Fruit fly (Drosophila melanogaster) whole organism, wandering third instar larva: ENCODE data around the gene RpS4.

Experiments
- Abd-B ChIP-seq: fragments of >200 bp; optimal IDR thresholded peaks from 2 replicates; lab custom pipeline; 2017; ENCODE audit warnings: missing biosample characterization, missing genetic modification characterization
- CG32264 ChIP-seq: fragments of 200-800 bp; sonication (Bioruptor generic); optimal IDR thresholded peaks from 2 replicates; lab custom pipeline; 2016; ENCODE audit warnings: missing biosample characterization, missing genetic modification characterization
- Dif ChIP-seq: fragments of 200-275, 200-300 bp; sonication (Bioruptor generic); optimal IDR thresholded peaks from 2 replicates; lab custom pipeline; 2018; ENCODE audit warnings: missing biosample characterization, missing genetic modification characterization; ENCODE audit not compliant: partially characterized antibody
- HLH106 ChIP-seq: fragments of 200-800 bp; optimal IDR thresholded peaks from 3 replicates; lab custom pipeline; 2019; ENCODE audit warnings: missing biosample characterization, mild to moderate bottlenecking, missing genetic modification characterization, moderate library complexity
- Hr78 ChIP-seq: fragments of >200 bp; optimal IDR thresholded peaks from 2 replicates; lab custom pipeline; 2017; ENCODE audit warnings: missing biosample characterization, missing genetic modification characterization
- Hr83 ChIP-seq: fragments of 200-300 bp; sonication (Bioruptor generic); optimal IDR thresholded peaks from 2 replicates; lab custom pipeline; 2016; ENCODE audit warnings: missing biosample characterization, mild to moderate bottlenecking, missing genetic modification characterization, moderate library complexity; ENCODE audit not compliant: poor library complexity, severe bottlenecking
- Jra ChIP-seq: sonication (Bioruptor generic); optimal IDR thresholded peaks from 2 replicates; lab custom pipeline; 2016; ENCODE audit warnings: missing biosample characterization, missing genetic modification characterization
- N ChIP-seq: fragments of >200 bp; optimal IDR thresholded peaks from 2 replicates; lab custom pipeline; 2018; ENCODE audit warnings: missing biosample characterization, missing external identifiers, missing genetic modification characterization
- OdsH ChIP-seq: fragments of 200-800 bp; sonication (Bioruptor generic); optimal IDR thresholded peaks from 2 replicates; lab custom pipeline; 2016; ENCODE audit warnings: missing biosample characterization, mild to moderate bottlenecking, missing genetic modification characterization
- Rel ChIP-seq, 2 experiments: fragments of 200-800 bp; sonication (Bioruptor generic) in 1 of 2; optimal IDR thresholded peaks; 2 replicates in 1 of 2; 3 replicates in 1 of 2; lab custom pipeline; 2016 to 2019; ENCODE audit warnings: mild to moderate bottlenecking in 2 of 2, missing biosample characterization in 2 of 2, missing genetic modification characterization in 2 of 2, moderate library complexity in 1 of 2
- Sp1 ChIP-seq: fragments of 200-800 bp; sonication (Bioruptor generic); optimal IDR thresholded peaks from 3 replicates; lab custom pipeline; 2019; ENCODE audit warnings: missing biosample characterization, mild to moderate bottlenecking, missing genetic modification characterization, moderate library complexity
- Vsx2 ChIP-seq: fragments of 200-300, 225-300 bp; sonication (Bioruptor generic); optimal IDR thresholded peaks from 2 replicates; lab custom pipeline; 2018; ENCODE audit warnings: missing biosample characterization, missing genetic modification characterization; ENCODE audit not compliant: partially characterized antibody
- br ChIP-seq: fragments of 200-800 bp; sonication (Bioruptor generic); optimal IDR thresholded peaks from 2 replicates; lab custom pipeline; 2016; ENCODE audit warnings: missing biosample characterization, missing genetic modification characterization
- dl ChIP-seq, 2 experiments: fragments of 175-275, 200-275 bp in 1 of 2; fragments of 200-275 bp in 1 of 2; sonication (Bioruptor generic); optimal IDR thresholded peaks; lab custom pipeline; 2018; ENCODE audit warnings: mild to moderate bottlenecking in 2 of 2, missing biosample characterization in 2 of 2, missing genetic modification characterization in 2 of 2, moderate library complexity in 2 of 2; ENCODE audit not compliant: partially characterized antibody in 2 of 2, insufficient read depth in 1 of 2
- dmrt93B ChIP-seq: fragments of 200-800 bp; sonication (Bioruptor generic); optimal IDR thresholded peaks from 2 replicates; lab custom pipeline; 2018; ENCODE audit warnings: missing biosample characterization, mild to moderate bottlenecking, missing genetic modification characterization
- dsf ChIP-seq: sonication (Bioruptor generic); optimal IDR thresholded peaks from 2 replicates; lab custom pipeline; 2016; ENCODE audit warnings: missing biosample characterization, missing genetic modification characterization, borderline replicate concordance
- ey ChIP-seq: fragments of 200-800 bp; sonication (Bioruptor generic); optimal IDR thresholded peaks from 2 replicates; lab custom pipeline; 2016; ENCODE audit warnings: missing biosample characterization, missing genetic modification characterization
- foxo ChIP-seq, 2 experiments: fragments of 200-800 bp; sonication (Bioruptor generic); optimal IDR thresholded peaks; 2 replicates in 1 of 2; 3 replicates in 1 of 2; lab custom pipeline; 2016 to 2017; ENCODE audit warnings: missing biosample characterization in 2 of 2, missing genetic modification characterization in 2 of 2
- fru ChIP-seq: fragments of 200-800 bp; sonication (Bioruptor generic); optimal IDR thresholded peaks from 3 replicates; lab custom pipeline; 2016; ENCODE audit warnings: missing biosample characterization, mild to moderate bottlenecking, missing genetic modification characterization
- h ChIP-seq: fragments of 200-800 bp; sonication (Bioruptor generic); optimal IDR thresholded peaks from 3 replicates; lab custom pipeline; 2016; ENCODE audit warnings: missing biosample characterization, mild to moderate bottlenecking, missing genetic modification characterization
- jim ChIP-seq: fragments of 175-275, 200-325 bp; sonication (Bioruptor generic); optimal IDR thresholded peaks from 2 replicates; lab custom pipeline; 2016; ENCODE audit warnings: missing biosample characterization, mild to moderate bottlenecking, missing genetic modification characterization
- lola ChIP-seq: fragments of >200 bp; optimal IDR thresholded peaks from 2 replicates; lab custom pipeline; 2017; ENCODE audit warnings: missing biosample characterization, missing genetic modification characterization
- psq ChIP-seq: fragments of 200-800 bp; sonication (Bioruptor generic); optimal IDR thresholded peaks from 3 replicates; lab custom pipeline; 2017; ENCODE audit warnings: missing biosample characterization, mild to moderate bottlenecking, missing genetic modification characterization, moderate library complexity
- rgr ChIP-seq: fragments of 200-800 bp; sonication (Bioruptor generic); optimal IDR thresholded peaks from 3 replicates; lab custom pipeline; 2016; ENCODE audit warnings: missing biosample characterization, mild to moderate bottlenecking, missing genetic modification characterization
- sage ChIP-seq: fragments of 200-800 bp; sonication (Bioruptor generic); optimal IDR thresholded peaks from 2 replicates; lab custom pipeline; 2016; ENCODE audit warnings: missing biosample characterization, mild to moderate bottlenecking, missing genetic modification characterization
- tai ChIP-seq: sonication (Bioruptor generic); optimal IDR thresholded peaks from 2 replicates; lab custom pipeline; 2016; ENCODE audit warnings: missing biosample characterization, missing genetic modification characterization
- usp ChIP-seq: fragments of >200 bp; optimal IDR thresholded peaks from 2 replicates; lab custom pipeline; 2017; ENCODE audit warnings: missing biosample characterization, missing genetic modification characterization
- woc ChIP-seq: sonication (Bioruptor generic); optimal IDR thresholded peaks from 2 replicates; lab custom pipeline; 2016; ENCODE audit warnings: missing biosample characterization, mild to moderate bottlenecking, missing genetic modification characterization

RpS4 gene

dm6 chr3L:13040849-13041248 is 707 bp upstream of the RpS4 start:
- TF ChIP-seq jim (GFP tag; lab: Kevin White, UChicago) (no peak), CG32264 (GFP tag; lab: Kevin White, UChicago) (no peak)

DNA sequence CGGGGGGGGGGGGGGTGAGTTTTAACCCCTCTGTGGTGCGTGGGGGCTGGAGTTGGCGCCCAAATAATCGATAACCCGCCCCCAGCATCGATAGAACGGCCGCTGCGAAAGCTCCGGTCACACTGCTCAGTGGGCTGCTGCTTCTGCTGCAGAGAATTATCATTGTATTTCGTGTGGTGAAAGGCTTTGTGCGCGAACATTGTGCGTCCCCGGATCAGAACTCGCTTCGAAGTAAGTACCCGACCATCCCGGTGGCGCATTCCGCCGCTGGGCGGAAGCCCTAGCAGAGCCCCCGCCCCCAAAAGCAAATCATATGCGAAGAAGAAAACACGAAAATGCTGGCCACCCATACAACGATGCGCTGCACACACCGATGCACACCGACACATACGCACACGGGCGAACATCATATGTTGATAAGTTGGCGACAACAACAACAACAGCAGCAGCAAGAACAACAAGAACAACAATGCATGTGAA is 2.8 kb downstream of the RpS4 start, which contains the start of gene Syx13:
Gene Syx13, plus strand, starts transcription at position 100 of the 480 bp plus-strand sequence.
- no peak for TF ChIP-seq Hr78 (GFP tag; lab: Kevin White, UChicago)
- peak; percentile 60 for TF ChIP-seq psq (GFP tag; lab: Kevin White, UChicago)
- TF ChIP-seq fru, result peak; percentile 15
- TF ChIP-seq N (GFP tag; lab: Kevin White, UChicago), result peak; percentile 71
- no peak for TF ChIP-seq Rel (GFP tag; optimal IDR thresholded peaks at IDR 0.05; lab: Kevin White, UChicago)
- peak; percentile 98 for TF ChIP-seq Rel (tag; optimal IDR thresholded peaks at IDR 0.05; lab: Kevin White, UChicago)
- TF ChIP-seq OdsH, result peak; percentile 42
- peak; percentile 34 for TF ChIP-seq h
- TF ChIP-seq Dif, result peak; percentile 33
- TF ChIP-seq sage (GFP tag; lab: Kevin White, UChicago), result no peak
- peak in 1 of 2 experiments; percentile 41 for TF ChIP-seq foxo (GFP tag; optimal IDR thresholded peaks at IDR 0.05; lab: Kevin White, UChicago)
- TF ChIP-seq rgr (GFP tag; lab: Kevin White, UChicago), result peak; percentile 7
- TF ChIP-seq Hr83, result no peak
- peak; percentile 36 for TF ChIP-seq HLH106 (tag; lab: Kevin White, UChicago)
- TF ChIP-seq Sp1 (GFP tag; lab: Kevin White, UChicago), result peak; percentile 44
- TF ChIP-seq Jra, result peak; percentile 29

DNA sequence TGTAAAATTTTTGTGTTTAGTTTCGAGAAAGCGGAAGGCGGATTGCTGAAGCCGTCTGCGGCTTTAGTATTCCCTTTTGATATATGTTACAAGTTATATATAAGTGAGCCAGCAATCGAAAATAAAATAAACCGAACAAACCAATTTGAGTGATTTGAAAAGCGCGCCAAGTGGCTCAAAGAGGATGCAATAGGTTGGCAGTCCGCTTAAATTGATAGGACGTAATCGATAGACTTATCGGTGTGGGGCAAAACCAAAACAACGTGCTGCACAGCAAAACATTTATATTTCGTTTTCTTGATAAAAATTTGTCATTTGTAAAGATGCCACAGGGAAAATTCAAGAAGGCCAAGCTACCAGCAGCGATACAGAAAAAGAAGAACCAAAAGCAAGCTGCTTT is 5.2 kb downstream of the RpS4 start, which contains the start of gene CG11279:
Gene CG11279, plus strand, starts transcription at position 220 of the 400 bp plus-strand sequence.
- TF ChIP-seq dmrt93B (GFP tag; lab: Kevin White, UChicago) (no peak), dl (GFP tag; optimal IDR thresholded peaks at IDR 0.05; lab: Kevin White, UChicago; ENCODE audit: insufficient read depth in 1 of 2, partially characterized antibody in 2 of 2) (no peak), ey (GFP tag; lab: Kevin White, UChicago) (no peak), dsf (GFP tag; lab: Kevin White, UChicago) (no peak), N (GFP tag; lab: Kevin White, UChicago) (no peak), OdsH (no peak)

DNA sequence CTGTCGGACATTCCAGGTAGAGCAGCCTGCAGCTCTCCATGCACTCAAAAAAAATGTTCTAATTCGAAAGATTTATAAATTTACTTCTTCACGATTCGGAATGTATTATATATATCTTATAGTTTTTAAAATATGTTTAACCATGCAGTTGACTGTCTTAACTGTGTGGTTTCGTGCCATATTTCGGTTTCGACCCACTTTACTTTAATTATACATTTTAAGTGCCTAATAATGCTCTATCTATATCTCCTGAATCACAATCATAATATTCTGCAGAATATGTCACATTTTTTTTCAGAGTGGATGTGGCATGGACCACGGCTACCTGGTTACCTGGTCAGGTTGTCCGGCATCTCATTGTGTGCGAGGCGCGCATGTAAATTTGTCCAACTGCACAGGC is 8.1 kb downstream of the RpS4 start:
- no peak for TF ChIP-seq dsf (GFP tag; lab: Kevin White, UChicago)
- TF ChIP-seq jim (GFP tag; lab: Kevin White, UChicago), result no peak
- TF ChIP-seq h, result peak; percentile 30
- peak; percentile 6 for TF ChIP-seq Sp1 (GFP tag; lab: Kevin White, UChicago)
- peak in 1 of 2 experiments; percentile 32 for TF ChIP-seq foxo (GFP tag; optimal IDR thresholded peaks at IDR 0.05; lab: Kevin White, UChicago)
- TF ChIP-seq dmrt93B (GFP tag; lab: Kevin White, UChicago), result peak; percentile 3
- peak; percentile 15 for TF ChIP-seq OdsH
- peak; percentile 9 for TF ChIP-seq rgr (GFP tag; lab: Kevin White, UChicago)
- TF ChIP-seq HLH106 (tag; lab: Kevin White, UChicago), result peak; percentile 22
- TF ChIP-seq N (GFP tag; lab: Kevin White, UChicago), result no peak
- TF ChIP-seq tai (GFP tag; lab: Kevin White, UChicago), result no peak
- peak; percentile 5 for TF ChIP-seq psq (GFP tag; lab: Kevin White, UChicago)

- TF ChIP-seq N (GFP tag; lab: Kevin White, UChicago) (no peak), lola (GFP tag; lab: Kevin White, UChicago) (no peak), Vsx2 (GFP tag; lab: Kevin White, UChicago) (no peak), br (GFP tag; lab: Kevin White, UChicago) (no peak), dl (GFP tag; optimal IDR thresholded peaks at IDR 0.05; lab: Kevin White, UChicago; ENCODE audit: insufficient read depth in 1 of 2, partially characterized antibody in 2 of 2) (no peak), Abd-B (no peak), Hr78 (GFP tag; lab: Kevin White, UChicago) (no peak), woc (GFP tag; lab: Kevin White, UChicago) (no peak), Sp1 (GFP tag; lab: Kevin White, UChicago) (no peak), ey (GFP tag; lab: Kevin White, UChicago) (no peak), OdsH (no peak), usp (GFP tag; lab: Kevin White, UChicago) (no peak), jim (GFP tag; lab: Kevin White, UChicago) (no peak), CG32264 (GFP tag; lab: Kevin White, UChicago) (no peak)
Observed at dm6 chr3L:13050675-13051202, 9.2 kb downstream of the RpS4 start.
